Worm (Caenorhabditis elegans) whole organism, L4 larva: ENCODE results near the gene srsx-7.

Experiments
- D1046.2 ChIP-seq: fragments of 200-800 bp; sonication (Bioruptor generic); IDR thresholded peaks from 2 replicates; pipeline ENCODE4 v1.3.6; 2022; ENCODE audit warnings: missing genetic modification characterization, missing compliant biosample characterization
- F10B5.3 ChIP-seq: sonication (generic microtip); optimal IDR thresholded peaks from 2 replicates; lab custom pipeline; 2016; ENCODE audit warnings: mild to moderate bottlenecking, missing genetic modification characterization, missing compliant biosample characterization
- F26F4.8 ChIP-seq: fragments of 200-800 bp; sonication (Bioruptor generic); conservative IDR thresholded peaks from 2 replicates; pipeline ENCODE4 v1.3.6; 2022; ENCODE audit warnings: missing genetic modification characterization, missing compliant biosample characterization
- T20F7.1 ChIP-seq: fragments of 200-800 bp; sonication (Bioruptor generic); optimal IDR thresholded peaks from 2 replicates; lab custom pipeline; 2018; ENCODE audit warnings: mild to moderate bottlenecking, missing genetic modification characterization, missing compliant biosample characterization
- T26A8.4 ChIP-seq: fragments of 200-800 bp; sonication (Bioruptor generic); IDR thresholded peaks from 2 replicates; pipeline ENCODE4 v1.3.6; 2022; ENCODE audit warnings: missing genetic modification characterization, missing compliant biosample characterization
- Y48G9A.11 ChIP-seq: fragments of 200-800 bp; sonication (Bioruptor generic); IDR thresholded peaks from 2 replicates; pipeline ENCODE4 v1.3.6; 2022; ENCODE audit warnings: missing genetic modification reagents, missing genetic modification characterization, missing compliant biosample characterization
- aly-2 ChIP-seq: sonication (generic microtip); optimal IDR thresholded peaks from 2 replicates; lab custom pipeline; 2018; ENCODE audit warnings: missing biosample characterization, missing genetic modification characterization
- ama-1 ChIP-seq: fragments of 150-350 bp; optimal IDR thresholded peaks from 2 replicates; lab custom pipeline; 2014; ENCODE audit warnings: inconsistent platforms, mixed read lengths
- attf-4 ChIP-seq: sonication (generic microtip); optimal IDR thresholded peaks from 3 replicates; lab custom pipeline; 2017; ENCODE audit warnings: missing biosample characterization, missing genetic modification characterization
- ceh-32 ChIP-seq: sonication (generic microtip); optimal IDR thresholded peaks from 2 replicates; lab custom pipeline; 2016; ENCODE audit warnings: mild to moderate bottlenecking, missing genetic modification characterization, missing compliant biosample characterization; ENCODE audit not compliant: poor library complexity
- ces-1 ChIP-seq: fragments of 150-350 bp; sonication (generic microtip); optimal IDR thresholded peaks from 4 replicates; lab custom pipeline; 2014; ENCODE audit warnings: missing biosample characterization, missing genetic modification reagents, missing genetic modification characterization
- daf-16 ChIP-seq, 3 experiments: sonication (generic microtip); optimal IDR thresholded peaks; 2 replicates each; lab custom pipeline; 2016 to 2017; ENCODE audit warnings: missing genetic modification characterization in 3 of 3, missing genetic modification reagents in 3 of 3, mild to moderate bottlenecking in 2 of 3, missing compliant biosample characterization in 2 of 3, missing biosample characterization in 1 of 3, moderate library complexity in 1 of 3
- dmd-8 ChIP-seq: fragments of 200-800 bp; sonication (Bioruptor generic); IDR thresholded peaks from 2 replicates; pipeline ENCODE4 v1.3.6; 2022; ENCODE audit warnings: missing genetic modification characterization, missing compliant biosample characterization
- fkh-10 ChIP-seq: fragments of 150-350 bp; optimal IDR thresholded peaks from 2 replicates; lab custom pipeline; 2014; ENCODE audit warnings: missing biosample characterization, missing genetic modification reagents, missing genetic modification characterization
- fos-1 ChIP-seq: fragments of 150-350 bp; optimal IDR thresholded peaks from 2 replicates; lab custom pipeline; 2014; ENCODE audit warnings: missing biosample characterization, missing genetic modification characterization
- hif-1 ChIP-seq, 2 experiments: sonication (generic microtip); optimal IDR thresholded peaks; 2 replicates each; lab custom pipeline; 2016 to 2017; ENCODE audit warnings: missing compliant biosample characterization in 2 of 2, missing genetic modification characterization in 2 of 2, missing genetic modification reagents in 2 of 2, missing genotype in 2 of 2, mild to moderate bottlenecking in 1 of 2
- hlh-30 ChIP-seq: sonication (generic microtip); optimal IDR thresholded peaks from 2 replicates; lab custom pipeline; 2017; ENCODE audit warnings: antibody characterized with exemption, mild to moderate bottlenecking, missing genetic modification characterization, missing compliant biosample characterization; ENCODE audit not compliant: insufficient read depth
- lir-3 ChIP-seq: sonication (generic microtip); optimal IDR thresholded peaks from 2 replicates; lab custom pipeline; 2016; ENCODE audit warnings: mild to moderate bottlenecking, missing genetic modification characterization, missing compliant biosample characterization
- mdl-1 ChIP-seq, 2 experiments: fragments of 150-350 bp in 1 of 2; sonication (generic microtip) in 1 of 2; optimal IDR thresholded peaks; 2 replicates each; lab custom pipeline; 2014 to 2017; ENCODE audit warnings: missing biosample characterization in 2 of 2, missing genetic modification characterization in 2 of 2
- mes-2 ChIP-seq: sonication (generic microtip); optimal IDR thresholded peaks from 2 replicates; lab custom pipeline; 2016; ENCODE audit warnings: missing genotype, mild to moderate bottlenecking, missing genetic modification characterization, missing compliant biosample characterization; ENCODE audit not compliant: poor library complexity, severe bottlenecking
- nhr-11 ChIP-seq: fragments of 150-350 bp; optimal IDR thresholded peaks from 2 replicates; lab custom pipeline; 2014; ENCODE audit warnings: missing biosample characterization, missing genetic modification characterization
- nhr-111 ChIP-seq: fragments of 200-800 bp; sonication (Bioruptor generic); optimal IDR thresholded peaks from 2 replicates; lab custom pipeline; 2018; ENCODE audit warnings: mild to moderate bottlenecking, missing genetic modification characterization, missing compliant biosample characterization
- nhr-28 ChIP-seq: fragments of 150-350 bp; optimal IDR thresholded peaks from 2 replicates; lab custom pipeline; 2014; ENCODE audit warnings: missing biosample characterization, missing genetic modification characterization
- nhr-42 ChIP-seq: fragments of 200-800 bp; sonication (Bioruptor generic); IDR thresholded peaks from 2 replicates; pipeline ENCODE4 v1.3.6; 2022; ENCODE audit warnings: missing genetic modification characterization, missing compliant biosample characterization
- nhr-48 ChIP-seq: sonication (generic microtip); optimal IDR thresholded peaks from 2 replicates; lab custom pipeline; 2016; ENCODE audit warnings: mild to moderate bottlenecking, missing genetic modification characterization, missing compliant biosample characterization
- nhr-76 ChIP-seq: fragments of 150-350 bp; optimal IDR thresholded peaks from 2 replicates; lab custom pipeline; 2014; ENCODE audit warnings: missing biosample characterization, missing genetic modification characterization
- tag-97 ChIP-seq: fragments of 200-800 bp; sonication (Bioruptor generic); IDR thresholded peaks from 2 replicates; pipeline ENCODE4 v1.3.6; 2022; ENCODE audit warnings: missing genetic modification characterization, missing compliant biosample characterization
- unc-130 ChIP-seq: sonication (generic microtip); optimal IDR thresholded peaks from 2 replicates; lab custom pipeline; 2016; ENCODE audit warnings: missing genetic modification reagents, missing genetic modification characterization, missing compliant biosample characterization
- unc-39 ChIP-seq: sonication (generic microtip); optimal IDR thresholded peaks from 2 replicates; lab custom pipeline; 2017; ENCODE audit warnings: missing biosample characterization, missing genetic modification characterization
- unc-62 ChIP-seq, 3 experiments: fragments of 150-350 bp in 1 of 3; sonication (generic microtip); optimal IDR thresholded peaks in 2 of 3; peaks in 1 of 3; 1 replicate in 1 of 3; 2 replicates in 2 of 3; lab custom pipeline; 2014 to 2017; ENCODE audit warnings: missing biosample characterization in 3 of 3, missing genetic modification characterization in 3 of 3, missing genetic modification reagents in 3 of 3, missing genotype in 1 of 3
- ztf-7 ChIP-seq: fragments of 150-350 bp; optimal IDR thresholded peaks from 2 replicates; lab custom pipeline; 2014; ENCODE audit warnings: missing biosample characterization, missing genetic modification characterization

The srsx-7 gene

DNA sequence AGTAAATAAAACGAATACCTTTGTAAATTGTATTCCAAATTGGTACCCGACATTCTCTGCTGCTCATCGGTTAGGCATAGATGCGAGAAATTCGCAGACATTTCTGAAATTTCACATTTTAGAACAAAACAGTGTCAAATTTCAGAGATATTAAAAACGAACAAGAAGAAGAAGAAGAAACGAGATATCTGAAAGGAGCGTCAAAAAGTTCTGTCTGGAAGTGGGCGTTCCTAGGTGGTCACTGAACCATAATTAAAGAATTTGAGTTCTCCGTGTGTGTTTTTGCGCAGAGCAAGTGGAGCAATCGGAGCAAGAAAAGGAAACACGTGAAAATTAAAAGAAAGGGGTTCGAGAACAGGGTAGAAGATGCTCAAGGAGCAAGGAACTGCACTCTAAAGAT lies 25.8 kb upstream of the srsx-7 start, which contains the start of gene F40A3.7:
F40A3.7 (minus strand) TSS at position 101 of the 400 bp plus-strand sequence.
- TF ChIP-seq T20F7.1 (no peak), nhr-48 (no peak), mes-2 (tag; lab: Kevin White, UChicago) (no peak), Y48G9A.11 (GFP tag; lab: Robert Waterston, UW) (no peak), tag-97 (GFP tag; lab: Robert Waterston, UW) (no peak), F10B5.3 (tag; lab: Kevin White, UChicago) (no peak), hif-1 (tag; optimal IDR thresholded peaks at IDR 0.05; lab: Kevin White, UChicago) (no peak), unc-130 (GFP tag; lab: Kevin White, UChicago) (no peak), dmd-8 (GFP tag; lab: Robert Waterston, UW) (no peak), aly-2 (tag; lab: Kevin White, UChicago) (no peak)

DNA sequence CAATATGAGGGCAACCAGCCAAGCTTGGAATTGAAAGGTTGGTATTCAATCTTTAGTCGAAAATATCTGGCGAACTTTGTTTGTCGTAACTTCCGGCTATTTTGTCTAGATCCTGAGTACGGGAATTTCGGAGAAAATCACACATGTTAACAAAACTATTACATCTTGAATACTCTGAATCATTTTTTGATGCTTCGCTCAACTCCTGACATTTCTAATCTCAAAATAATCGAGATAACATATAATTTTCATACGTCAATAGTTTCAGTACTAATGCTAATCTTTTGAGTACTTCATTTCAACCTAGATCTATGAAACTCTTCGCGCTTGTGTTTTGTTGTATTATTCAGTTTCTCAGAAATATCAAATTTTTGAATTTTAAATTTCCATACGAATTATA lies 24.4 kb upstream of the srsx-7 start:
- TF ChIP-seq attf-4 (tag; lab: Kevin White, UChicago) = no peak
- TF ChIP-seq ceh-32 (tag; lab: Kevin White, UChicago) = no peak
- TF ChIP-seq ces-1 (GFP tag; lab: Kevin White, UChicago) = no peak
- TF ChIP-seq nhr-111 (GFP tag; lab: Kevin White, UChicago) = no peak
- TF ChIP-seq T20F7.1 = no peak
- TF ChIP-seq D1046.2 = no peak
- TF ChIP-seq nhr-42 (GFP tag; lab: Robert Waterston, UW) = no peak
- TF ChIP-seq T26A8.4 (GFP tag; lab: Robert Waterston, UW) = no peak

DNA sequence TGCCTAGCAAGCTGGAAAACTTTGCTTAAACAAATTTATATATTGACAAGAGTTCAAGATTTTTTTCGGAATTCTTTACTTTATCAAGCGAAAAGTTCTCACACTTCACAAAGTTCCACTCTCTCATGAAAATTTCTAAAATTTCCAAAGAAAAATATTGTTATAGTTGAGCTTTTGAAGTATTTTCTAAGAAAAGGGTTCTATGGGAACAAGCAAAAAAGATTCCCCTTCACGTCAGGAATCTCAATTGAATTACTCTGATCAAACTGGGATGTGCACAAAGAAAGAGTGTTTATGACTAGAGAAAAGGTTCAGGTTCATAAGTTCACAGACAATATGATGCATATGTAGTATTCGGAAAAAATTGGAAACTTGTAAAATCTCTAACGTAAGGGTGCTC lies 21.2 kb upstream of the srsx-7 start:
- TF ChIP-seq unc-62 (GFP tag; optimal IDR thresholded peaks at IDR 0.05 in 1 of 2; lab: Kevin White, UChicago) (peak in 1 of 2 experiments; percentile 80), unc-62 (tag; optimal IDR thresholded peaks at IDR 0.05; lab: Kevin White, UChicago) (no peak), fkh-10 (GFP tag; lab: Kevin White, UChicago) (peak; percentile 92), nhr-28 (no peak)

DNA sequence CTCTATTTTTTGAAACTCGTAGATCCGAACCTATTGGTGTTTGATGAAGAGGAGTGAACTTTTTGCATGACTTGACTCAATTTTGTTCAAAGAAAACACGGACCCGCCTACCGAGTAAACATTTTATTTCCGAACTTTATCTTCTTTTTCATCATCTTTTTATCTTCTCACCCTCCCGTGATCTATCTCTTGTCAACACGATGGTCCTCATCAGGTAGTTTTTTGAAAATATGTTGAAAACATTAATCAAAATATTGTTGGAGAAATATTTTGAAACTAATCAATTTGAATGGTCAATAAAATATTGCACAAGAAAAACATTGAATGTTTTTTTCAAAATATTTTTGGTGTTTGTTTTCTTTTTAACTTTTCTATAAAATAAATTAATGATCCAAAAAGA lies 17.2 kb upstream of the srsx-7 start:
- peak in 1 of 2 experiments; percentile 94 for TF ChIP-seq daf-16 (GFP tag; optimal IDR thresholded peaks at IDR 0.05; lab: Kevin White, UChicago)
- TF ChIP-seq daf-16 (tag; optimal IDR thresholded peaks at IDR 0.05; lab: Kevin White, UChicago) = no peak
- no peak for TF ChIP-seq F26F4.8 (GFP tag; lab: Robert Waterston, UW)
- TF ChIP-seq, all 104 proteins: peak for 1

DNA sequence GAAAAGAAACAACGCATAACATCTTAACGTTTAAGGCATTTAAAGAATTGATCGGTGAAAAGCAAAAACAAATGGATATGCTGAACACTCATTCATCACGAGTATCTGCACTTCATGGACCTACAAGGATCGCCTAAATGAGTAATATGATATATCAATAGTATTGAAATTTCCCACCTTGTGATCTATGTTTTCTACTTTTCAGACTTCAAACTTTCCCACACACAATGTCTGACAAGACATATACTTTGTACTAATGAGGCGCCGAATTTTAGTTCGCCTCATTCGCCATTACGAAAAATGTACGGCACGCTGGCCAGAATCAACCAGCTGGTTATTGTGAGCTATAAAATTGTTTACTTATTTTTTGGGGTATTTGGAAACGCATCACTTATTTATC lies 1.2 kb downstream of the srsx-7 start, which contains the start of gene srsx-6:
srsx-6 (plus strand) TSS at position 301 of the 400 bp plus-strand sequence.
- TF ChIP-seq mdl-1 (tag; optimal IDR thresholded peaks at IDR 0.05; lab: Kevin White, UChicago) (no peak), lir-3 (tag; lab: Kevin White, UChicago) (no peak)

- TF ChIP-seq unc-39 (tag; lab: Kevin White, UChicago) = no peak
- no peak for TF ChIP-seq nhr-76 (tag; lab: Kevin White, UChicago)
- no peak for TF ChIP-seq hlh-30
- no peak for TF ChIP-seq F26F4.8 (GFP tag; lab: Robert Waterston, UW)
- no peak for TF ChIP-seq ztf-7 (tag; lab: Kevin White, UChicago)
Observed at ce11 chrV:7928660-7929059, 3.1 kb downstream of the srsx-7 start, which contains the start of gene srsx-5. Gene srsx-5, plus strand, starts transcription at chrV:7928960.

DNA sequence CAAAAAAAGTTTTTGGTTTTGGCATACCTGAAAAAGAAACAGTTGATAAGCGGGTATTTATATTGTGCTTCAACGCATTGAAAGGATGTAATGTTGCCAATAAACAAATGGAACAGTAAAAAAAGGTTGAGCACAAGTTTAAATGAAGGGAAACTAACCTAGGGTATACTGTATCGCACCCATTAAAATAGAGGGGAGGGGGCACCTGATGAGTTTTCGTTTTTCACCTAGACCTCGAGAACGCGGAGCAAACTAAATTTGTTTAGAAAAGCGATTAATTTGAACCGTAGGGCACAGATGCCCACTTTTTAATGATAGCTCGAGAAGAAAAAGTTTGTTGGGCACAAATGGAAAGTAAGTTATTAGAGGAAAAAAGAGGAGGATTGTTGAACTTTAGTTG lies 7.4 kb downstream of the srsx-7 start, which contains the start of gene ncx-10:
ncx-10 (minus strand) TSS at position 101 of the 400 bp plus-strand sequence.
- TF ChIP-seq tag-97 (GFP tag; lab: Robert Waterston, UW) (no peak), fos-1 (no peak), nhr-11 (no peak), ama-1 (lab: Kevin White, UChicago) (no peak)
